Fruit fly (Drosophila melanogaster): Measurements from ENCODE around the gene Rheb.

dm6 chr3R:5571756-5572155, 3.0 kb downstream of the Rheb start:
- TF ChIP-seq Dp (GFP tag; optimal IDR thresholded peaks at IDR 0.05), result no peak
- TF ChIP-seq pita (GFP tag; optimal IDR thresholded peaks at IDR 0.05), result no peak
- no peak for TF ChIP-seq CG2199 (GFP tag; IDR thresholded peaks at IDR 0.05)
- TF ChIP-seq croc (GFP tag; conservative IDR thresholded peaks at IDR 0.05), result no peak
- TF ChIP-seq Hr39 (optimal IDR thresholded peaks at IDR 0.05), result no peak
- no peak for TF ChIP-seq Dref (GFP tag; IDR thresholded peaks at IDR 0.05)
- TF ChIP-seq CG4820 (GFP tag; optimal IDR thresholded peaks at IDR 0.05), result no peak
- no peak for TF ChIP-seq inv (GFP tag; IDR thresholded peaks at IDR 0.05; ENCODE audit: partially characterized antibody)
